Worm (Caenorhabditis elegans) whole organism, L2 larva: ENCODE measurements around the gene F07F6.7.

Source experiments
- C34F6.9 ChIP-seq: fragments of 150-350 bp; optimal IDR thresholded peaks from 2 replicates; lab custom pipeline; 2014; ENCODE audit warnings: missing biosample characterization, missing genetic modification characterization
- F13H6.1 ChIP-seq: sonication (generic microtip); optimal IDR thresholded peaks from 2 replicates; lab custom pipeline; 2016; ENCODE audit warnings: missing genetic modification characterization, missing compliant biosample characterization
- R02D3.7 ChIP-seq: fragments of 150-350 bp; optimal IDR thresholded peaks from 2 replicates; lab custom pipeline; 2014; ENCODE audit warnings: missing biosample characterization, missing genetic modification characterization
- ZK546.5 ChIP-seq: sonication (generic microtip); optimal IDR thresholded peaks from 2 replicates; lab custom pipeline; 2017; ENCODE audit warnings: missing biosample characterization, missing genetic modification characterization
- alr-1 ChIP-seq: fragments of 150-350 bp; optimal IDR thresholded peaks from 2 replicates; lab custom pipeline; 2014; ENCODE audit warnings: missing biosample characterization, missing genetic modification characterization
- aly-2 ChIP-seq: fragments of 150-350 bp; optimal IDR thresholded peaks from 2 replicates; lab custom pipeline; 2014; ENCODE audit warnings: missing biosample characterization, missing genetic modification characterization
- ama-1 ChIP-seq: fragments of 150-350 bp; optimal IDR thresholded peaks from 2 replicates; lab custom pipeline; 2018; ENCODE audit warnings: inconsistent platforms
- blmp-1 ChIP-seq: sonication (generic microtip); optimal IDR thresholded peaks from 2 replicates; lab custom pipeline; 2017; ENCODE audit warnings: missing genetic modification characterization, mild to moderate bottlenecking, missing compliant biosample characterization, antibody characterized with exemption, moderate library complexity; ENCODE audit not compliant: insufficient read depth
- ceh-16 ChIP-seq: fragments of 150-350 bp; optimal IDR thresholded peaks from 2 replicates; lab custom pipeline; 2014; ENCODE audit warnings: missing biosample characterization, missing genetic modification characterization
- ceh-82 ChIP-seq: fragments of 150-350 bp; optimal IDR thresholded peaks from 2 replicates; lab custom pipeline; 2014; ENCODE audit warnings: missing biosample characterization, missing genetic modification characterization
- crh-2 ChIP-seq: sonication (generic microtip); optimal IDR thresholded peaks from 2 replicates; lab custom pipeline; 2017; ENCODE audit warnings: missing biosample characterization, missing genetic modification characterization
- dmd-4 ChIP-seq: sonication (generic microtip); optimal IDR thresholded peaks from 2 replicates; lab custom pipeline; 2017; ENCODE audit warnings: missing biosample characterization, missing genetic modification characterization
- elt-1 ChIP-seq: fragments of 150-350 bp; optimal IDR thresholded peaks from 2 replicates; lab custom pipeline; 2014; ENCODE audit warnings: missing biosample characterization, missing genetic modification characterization
- fos-1 ChIP-seq: fragments of 150-350 bp; optimal IDR thresholded peaks from 2 replicates; lab custom pipeline; 2014; ENCODE audit warnings: missing biosample characterization, missing genetic modification characterization
- gmeb-1 ChIP-seq: fragments of 150-350 bp; optimal IDR thresholded peaks from 2 replicates; lab custom pipeline; 2014; ENCODE audit warnings: missing biosample characterization, missing genetic modification characterization
- lin-11 ChIP-seq: fragments of 150-350 bp; sonication (generic microtip); optimal IDR thresholded peaks from 2 replicates; lab custom pipeline; 2014; ENCODE audit warnings: missing biosample characterization, missing genetic modification characterization, inconsistent platforms, mixed read lengths
- lsy-2 ChIP-seq, 2 experiments: fragments of 150-350 bp in 1 of 2; sonication (generic microtip) in 1 of 2; optimal IDR thresholded peaks; 2 replicates each; lab custom pipeline; 2014 to 2017; ENCODE audit warnings: missing biosample characterization in 2 of 2, missing genetic modification characterization in 2 of 2
- mab-5 ChIP-seq: fragments of 150-350 bp; optimal IDR thresholded peaks from 2 replicates; lab custom pipeline; 2014; ENCODE audit warnings: missing biosample characterization, missing genetic modification characterization
- mdl-1 ChIP-seq, 2 experiments: fragments of 150-350 bp in 1 of 2; sonication (generic microtip) in 1 of 2; optimal IDR thresholded peaks; 2 replicates each; lab custom pipeline; 2017; ENCODE audit warnings: missing biosample characterization in 2 of 2, missing genetic modification characterization in 2 of 2
- nhr-10 ChIP-seq: sonication (generic microtip); optimal IDR thresholded peaks from 2 replicates; lab custom pipeline; 2017; ENCODE audit warnings: missing biosample characterization, missing genetic modification characterization
- nhr-129 ChIP-seq: fragments of 150-350 bp; optimal IDR thresholded peaks from 2 replicates; lab custom pipeline; 2014; ENCODE audit warnings: missing biosample characterization, missing genetic modification characterization
- nhr-23 ChIP-seq: fragments of 150-350 bp; optimal IDR thresholded peaks from 2 replicates; lab custom pipeline; 2014; ENCODE audit warnings: missing biosample characterization, missing genetic modification reagents, missing genetic modification characterization
- nhr-25 ChIP-seq: fragments of 150-350 bp; sonication (generic microtip); optimal IDR thresholded peaks from 3 replicates; lab custom pipeline; 2014; ENCODE audit warnings: missing biosample characterization, missing genetic modification characterization
- nhr-6 ChIP-seq: fragments of 150-350 bp; optimal IDR thresholded peaks from 2 replicates; lab custom pipeline; 2014; ENCODE audit warnings: missing biosample characterization, missing genetic modification characterization
- peb-1 ChIP-seq: fragments of 150-350 bp; optimal IDR thresholded peaks from 2 replicates; lab custom pipeline; 2014; ENCODE audit warnings: missing biosample characterization, missing genetic modification characterization
- sem-4 ChIP-seq: fragments of 150-350 bp; optimal IDR thresholded peaks from 2 replicates; lab custom pipeline; 2014; ENCODE audit warnings: missing biosample characterization, missing genetic modification reagents, missing genetic modification characterization
- skn-1 ChIP-seq: sonication (generic microtip); optimal IDR thresholded peaks from 2 replicates; lab custom pipeline; 2017; ENCODE audit warnings: missing biosample characterization, missing genetic modification characterization
- sma-3 ChIP-seq: sonication (generic microtip); optimal IDR thresholded peaks from 2 replicates; lab custom pipeline; 2016; ENCODE audit warnings: missing genetic modification reagents, missing genetic modification characterization, missing compliant biosample characterization
- sma-9 ChIP-seq, 2 experiments: fragments of 150-350 bp in 1 of 2; sonication (generic microtip) in 1 of 2; optimal IDR thresholded peaks; 2 replicates each; lab custom pipeline; 2014 to 2016; ENCODE audit warnings: missing genetic modification characterization in 2 of 2, mild to moderate bottlenecking in 1 of 2, missing biosample characterization in 1 of 2, missing compliant biosample characterization in 1 of 2, missing genetic modification reagents in 1 of 2, moderate library complexity in 1 of 2
- snpc-4 ChIP-seq: fragments of 150-350 bp; optimal IDR thresholded peaks from 2 replicates; lab custom pipeline; 2014; ENCODE audit warnings: missing biosample characterization, missing genetic modification characterization
- unc-55 ChIP-seq: fragments of 150-350 bp; sonication (generic microtip); optimal IDR thresholded peaks from 3 replicates; lab custom pipeline; 2014; ENCODE audit warnings: missing biosample characterization, missing genetic modification reagents, missing genetic modification characterization
- unc-62 ChIP-seq: fragments of 150-350 bp; optimal IDR thresholded peaks from 2 replicates; lab custom pipeline; 2014; ENCODE audit warnings: missing biosample characterization, missing genetic modification reagents, missing genetic modification characterization
- zag-1 ChIP-seq: fragments of 150-350 bp; optimal IDR thresholded peaks from 2 replicates; lab custom pipeline; 2014; ENCODE audit warnings: missing biosample characterization, missing genetic modification characterization
- ztf-1 ChIP-seq: fragments of 200-800 bp; sonication (Bioruptor generic); conservative IDR thresholded peaks from 2 replicates; pipeline ENCODE4 v1.3.6; 2022; ENCODE audit warnings: missing genetic modification characterization, missing compliant biosample characterization
- ztf-4 ChIP-seq: fragments of 150-350 bp; optimal IDR thresholded peaks from 2 replicates; lab custom pipeline; 2014; ENCODE audit warnings: missing biosample characterization, missing genetic modification characterization

Gene F07F6.7

ce11 chrII:5426054-5426453 is 2.4 kb upstream of the F07F6.7 start:
- peak; percentile 27 for TF ChIP-seq sma-9 (GFP tag; optimal IDR thresholded peaks at IDR 0.05; lab: Kevin White, UChicago)
- no peak for TF ChIP-seq sma-9 (tag; optimal IDR thresholded peaks at IDR 0.05; lab: Kevin White, UChicago)
- no peak for TF ChIP-seq sma-3 (GFP tag; lab: Kevin White, UChicago)
- TF ChIP-seq peb-1, result no peak
- TF ChIP-seq fos-1 (tag; lab: Kevin White, UChicago), result peak; percentile 63
- peak; percentile 38 for TF ChIP-seq F13H6.1 (tag; lab: Kevin White, UChicago)
- peak in 1 of 2 experiments; percentile 71 for TF ChIP-seq lsy-2 (tag; optimal IDR thresholded peaks at IDR 0.05; lab: Kevin White, UChicago)
- no peak for TF ChIP-seq ceh-82 (tag; lab: Kevin White, UChicago)
- no peak for TF ChIP-seq lin-11 (tag; lab: Kevin White, UChicago)
- TF ChIP-seq nhr-25 (tag; lab: Kevin White, UChicago), result peak; percentile 69
- TF ChIP-seq crh-2 (tag; lab: Kevin White, UChicago), result peak; percentile 76
- TF ChIP-seq ama-1 (lab: Kevin White, UChicago), result peak; percentile 28
- peak; percentile 92 for TF ChIP-seq nhr-129 (tag; lab: Kevin White, UChicago)
- TF ChIP-seq C34F6.9 (tag; lab: Kevin White, UChicago), result peak; percentile 79

ce11 chrII:5425633-5426032 is 2.0 kb upstream of the F07F6.7 start, which contains the start of gene F07F6.8:
Gene F07F6.8, minus strand, starts transcription at chrII:5425733.
- TF ChIP-seq mdl-1 (tag; optimal IDR thresholded peaks at IDR 0.05; lab: Kevin White, UChicago) (no peak), unc-55 (GFP tag; lab: Kevin White, UChicago) (no peak), ceh-82 (tag; lab: Kevin White, UChicago) (no peak), ama-1 (lab: Kevin White, UChicago) (no peak), R02D3.7 (tag; lab: Kevin White, UChicago) (no peak), ceh-16 (tag; lab: Kevin White, UChicago) (no peak), sem-4 (no peak), ztf-4 (tag; lab: Kevin White, UChicago) (no peak), nhr-23 (tag; lab: Kevin White, UChicago) (no peak), peb-1 (no peak), dmd-4 (no peak), snpc-4 (tag; lab: Kevin White, UChicago) (no peak), sma-9 (GFP tag; optimal IDR thresholded peaks at IDR 0.05; lab: Kevin White, UChicago) (no peak), sma-9 (tag; optimal IDR thresholded peaks at IDR 0.05; lab: Kevin White, UChicago) (no peak), sma-3 (GFP tag; lab: Kevin White, UChicago) (no peak), lin-11 (tag; lab: Kevin White, UChicago) (no peak)

ce11 chrII:5420947-5421614 is 2.6 kb downstream of the F07F6.7 start, which contains the start of gene tofu-6:
Gene tofu-6, plus strand, starts transcription at chrII:5421248.
- no peak for TF ChIP-seq elt-1 (tag; lab: Kevin White, UChicago)
- no peak for TF ChIP-seq fos-1 (tag; lab: Kevin White, UChicago)
- TF ChIP-seq unc-62 (GFP tag; lab: Kevin White, UChicago), result no peak
- peak; percentile 9 for TF ChIP-seq C34F6.9 (tag; lab: Kevin White, UChicago)
- TF ChIP-seq ZK546.5 (tag; lab: Kevin White, UChicago), result no peak
- no peak for TF ChIP-seq ztf-1
- no peak for TF ChIP-seq aly-2 (tag; lab: Kevin White, UChicago)
- TF ChIP-seq zag-1 (tag; lab: Kevin White, UChicago), result no peak
- TF ChIP-seq sma-3 (GFP tag; lab: Kevin White, UChicago), result no peak
- no peak for TF ChIP-seq nhr-6 (tag; lab: Kevin White, UChicago)
- no peak for TF ChIP-seq alr-1 (tag; lab: Kevin White, UChicago)
- TF ChIP-seq lsy-2 (tag; optimal IDR thresholded peaks at IDR 0.05; lab: Kevin White, UChicago), result peak in 1 of 2 experiments; percentile 93
- TF ChIP-seq nhr-23 (tag; lab: Kevin White, UChicago), result no peak

ce11 chrII:5418929-5419328 is 4.7 kb downstream of the F07F6.7 start, which contains the start of gene EEED8.15:
Gene EEED8.15, plus strand, starts transcription at chrII:5419229.
- no peak for TF ChIP-seq ceh-82 (tag; lab: Kevin White, UChicago)
- no peak for TF ChIP-seq lsy-2 (tag; optimal IDR thresholded peaks at IDR 0.05; lab: Kevin White, UChicago)
- TF ChIP-seq R02D3.7 (tag; lab: Kevin White, UChicago), result no peak
- TF ChIP-seq, all 48 proteins: peak for 0

- TF ChIP-seq mdl-1 (tag; optimal IDR thresholded peaks at IDR 0.05; lab: Kevin White, UChicago), result no peak
- TF ChIP-seq blmp-1 (tag; lab: Kevin White, UChicago), result no peak
- TF ChIP-seq mab-5, result no peak
- no peak for TF ChIP-seq aly-2 (tag; lab: Kevin White, UChicago)
- no peak for TF ChIP-seq alr-1 (tag; lab: Kevin White, UChicago)
- no peak for TF ChIP-seq skn-1 (tag; lab: Kevin White, UChicago)
- no peak for TF ChIP-seq nhr-129 (tag; lab: Kevin White, UChicago)
- no peak for TF ChIP-seq sma-9 (GFP tag; optimal IDR thresholded peaks at IDR 0.05; lab: Kevin White, UChicago)
- no peak for TF ChIP-seq sma-9 (tag; optimal IDR thresholded peaks at IDR 0.05; lab: Kevin White, UChicago)
- TF ChIP-seq unc-62 (GFP tag; lab: Kevin White, UChicago), result no peak
- no peak for TF ChIP-seq gmeb-1 (tag; lab: Kevin White, UChicago)
- TF ChIP-seq nhr-10, result no peak
- TF ChIP-seq ceh-16 (tag; lab: Kevin White, UChicago), result no peak
- no peak for TF ChIP-seq elt-1 (tag; lab: Kevin White, UChicago)
- TF ChIP-seq C34F6.9 (tag; lab: Kevin White, UChicago), result no peak
- TF ChIP-seq, all 48 proteins: peak for 0
Measured at ce11 chrII:5418317-5418716, 5.3 kb downstream of the F07F6.7 start.
